Worm (Caenorhabditis elegans): ENCODE measurements around the gene Y34B4A.2.

ce11 chrX:5279674-5280073 is 377 bp downstream of the Y34B4A.2 start, which contains the start of gene rga-8:
- TF ChIP-seq xbp-1 (tag; optimal IDR thresholded peaks at IDR 0.05) (no peak), nhr-77 (tag; optimal IDR thresholded peaks at IDR 0.05) (no peak), egl-27 (tag; optimal IDR thresholded peaks at IDR 0.05) (no peak), grh-1 (GFP tag; IDR thresholded peaks at IDR 0.05) (no peak), nhr-28 (tag; optimal IDR thresholded peaks at IDR 0.05) (no peak), blmp-1 (tag; optimal IDR thresholded peaks at IDR 0.05) (no peak)

Measured in whole organism, L1 larva.